Worm (Caenorhabditis elegans) whole organism, L3 larva: ENCODE data around the gene T10H4.13.
"Not testable (repeated sequence)": the region's sequence is repeated elsewhere in the genome, so short reads cannot be mapped to it uniquely, and the experiment has no call there.

Experiments used
- R02D3.7 ChIP-seq: fragments of 150-350 bp; optimal IDR thresholded peaks from 2 replicates; lab custom pipeline; 2014; ENCODE audit warnings: missing biosample characterization, missing genetic modification characterization
- ZK546.5 ChIP-seq: sonication (generic microtip); optimal IDR thresholded peaks from 2 replicates; lab custom pipeline; 2017; ENCODE audit warnings: missing biosample characterization, missing genetic modification characterization
- aly-2 ChIP-seq: fragments of 150-350 bp; optimal IDR thresholded peaks from 2 replicates; lab custom pipeline; 2014; ENCODE audit warnings: missing biosample characterization, missing genetic modification characterization
- ceh-16 ChIP-seq: sonication (generic microtip); optimal IDR thresholded peaks from 2 replicates; lab custom pipeline; 2017; ENCODE audit warnings: missing biosample characterization, missing genetic modification characterization
- ceh-28 ChIP-seq: fragments of 150-350 bp; optimal IDR thresholded peaks from 2 replicates; lab custom pipeline; 2014; ENCODE audit warnings: missing biosample characterization, missing genetic modification reagents, missing genetic modification characterization
- ceh-82 ChIP-seq: fragments of 150-350 bp; optimal IDR thresholded peaks from 2 replicates; lab custom pipeline; 2014; ENCODE audit warnings: missing biosample characterization, missing genetic modification characterization
- ceh-9 ChIP-seq: sonication (generic microtip); optimal IDR thresholded peaks from 2 replicates; lab custom pipeline; 2018; ENCODE audit warnings: missing biosample characterization, missing genetic modification characterization
- daf-12 ChIP-seq: fragments of 150-350 bp; optimal IDR thresholded peaks from 2 replicates; lab custom pipeline; 2014; ENCODE audit warnings: missing biosample characterization, missing genetic modification reagents, missing genetic modification characterization
- egl-5 ChIP-seq: fragments of 150-350 bp; optimal IDR thresholded peaks from 2 replicates; lab custom pipeline; 2017; ENCODE audit warnings: missing biosample characterization, missing genetic modification reagents, missing genetic modification characterization, inconsistent platforms
- elt-1 ChIP-seq: fragments of 150-350 bp; optimal IDR thresholded peaks from 2 replicates; lab custom pipeline; 2014; ENCODE audit warnings: missing biosample characterization, missing genetic modification characterization
- elt-3 ChIP-seq, 3 experiments: fragments of 150-350 bp in 1 of 3; sonication (generic microtip) in 2 of 3; optimal IDR thresholded peaks; 2 replicates in 2 of 3; 4 replicates in 1 of 3; lab custom pipeline; 2014 to 2017; ENCODE audit warnings: missing biosample characterization in 3 of 3, missing genetic modification characterization in 3 of 3
- eor-1 ChIP-seq, 2 experiments: fragments of 150-350 bp; optimal IDR thresholded peaks; 2 replicates each; lab custom pipeline; 2014 to 2018; ENCODE audit warnings: missing biosample characterization in 2 of 2, missing genetic modification characterization in 2 of 2
- fkh-2 ChIP-seq: fragments of 150-350 bp; optimal IDR thresholded peaks from 2 replicates; lab custom pipeline; 2014; ENCODE audit warnings: missing biosample characterization, missing genetic modification reagents, missing genetic modification characterization
- fos-1 ChIP-seq: fragments of 150-350 bp; optimal IDR thresholded peaks from 2 replicates; lab custom pipeline; 2014; ENCODE audit warnings: missing biosample characterization, missing genetic modification characterization
- hmg-11 ChIP-seq: sonication (generic microtip); optimal IDR thresholded peaks from 2 replicates; lab custom pipeline; 2016; ENCODE audit warnings: missing genetic modification characterization, missing compliant biosample characterization
- jun-1 ChIP-seq: fragments of 150-350 bp; optimal IDR thresholded peaks from 2 replicates; lab custom pipeline; 2014; ENCODE audit warnings: missing biosample characterization, missing genetic modification reagents, missing genetic modification characterization
- lin-15B ChIP-seq: fragments of 150-350 bp; optimal IDR thresholded peaks from 2 replicates; lab custom pipeline; 2014; ENCODE audit warnings: missing biosample characterization, missing genetic modification characterization
- lin-39 ChIP-seq: fragments of 150-350 bp; optimal IDR thresholded peaks from 2 replicates; lab custom pipeline; 2018; ENCODE audit warnings: missing biosample characterization, missing genetic modification reagents, missing genetic modification characterization
- lsy-12 ChIP-seq: sonication (generic microtip); optimal IDR thresholded peaks from 2 replicates; lab custom pipeline; 2016; ENCODE audit warnings: mild to moderate bottlenecking, missing genetic modification characterization, missing compliant biosample characterization
- nfya-1 ChIP-seq: sonication (generic microtip); optimal IDR thresholded peaks from 2 replicates; lab custom pipeline; 2017; ENCODE audit warnings: missing genetic modification characterization, mild to moderate bottlenecking, missing compliant biosample characterization, antibody characterized with exemption, moderate library complexity; ENCODE audit not compliant: insufficient read depth
- nhr-12 ChIP-seq: fragments of 150-350 bp; optimal IDR thresholded peaks from 2 replicates; lab custom pipeline; 2014; ENCODE audit warnings: missing biosample characterization, missing genetic modification characterization
- nhr-23 ChIP-seq: fragments of 150-350 bp; optimal IDR thresholded peaks from 2 replicates; lab custom pipeline; 2014; ENCODE audit warnings: missing biosample characterization, missing genetic modification reagents, missing genetic modification characterization
- nhr-237 ChIP-seq: fragments of 150-350 bp; optimal IDR thresholded peaks from 2 replicates; lab custom pipeline; 2014; ENCODE audit warnings: missing biosample characterization, missing genetic modification characterization
- nhr-25 ChIP-seq: sonication (generic microtip); optimal IDR thresholded peaks from 2 replicates; lab custom pipeline; 2017; ENCODE audit warnings: missing biosample characterization, missing genetic modification characterization
- nhr-76 ChIP-seq: fragments of 150-350 bp; sonication (generic microtip); optimal IDR thresholded peaks from 5 replicates; lab custom pipeline; 2014; ENCODE audit warnings: missing biosample characterization, missing genetic modification characterization
- nhr-77 ChIP-seq: fragments of 150-350 bp; optimal IDR thresholded peaks from 2 replicates; lab custom pipeline; 2014; ENCODE audit warnings: missing biosample characterization, missing genetic modification characterization
- pha-4 ChIP-seq: fragments of 150-350 bp; optimal IDR thresholded peaks from 2 replicates; lab custom pipeline; 2014; ENCODE audit warnings: missing biosample characterization, missing genetic modification reagents, missing genetic modification characterization
- pqm-1 ChIP-seq: fragments of 150-350 bp; optimal IDR thresholded peaks from 2 replicates; lab custom pipeline; 2017; ENCODE audit warnings: missing biosample characterization, missing genetic modification characterization, inconsistent platforms
- sea-2 ChIP-seq: fragments of 150-350 bp; sonication (generic microtip); optimal IDR thresholded peaks from 4 replicates; lab custom pipeline; 2014; ENCODE audit warnings: missing biosample characterization, missing genetic modification reagents, missing genetic modification characterization
- skn-1 ChIP-seq: fragments of 150-350 bp; optimal IDR thresholded peaks from 2 replicates; lab custom pipeline; 2014; ENCODE audit warnings: missing biosample characterization, missing genetic modification characterization
- snpc-4 ChIP-seq: fragments of 150-350 bp; optimal IDR thresholded peaks from 2 replicates; lab custom pipeline; 2014; ENCODE audit warnings: missing biosample characterization, missing genetic modification characterization
- tbx-2 ChIP-seq: sonication (generic microtip); optimal IDR thresholded peaks from 2 replicates; lab custom pipeline; 2016; ENCODE audit warnings: mild to moderate bottlenecking, missing genetic modification characterization, missing compliant biosample characterization
- unc-39 ChIP-seq: sonication (generic microtip); optimal IDR thresholded peaks from 4 replicates; lab custom pipeline; 2017; ENCODE audit warnings: missing biosample characterization, missing genetic modification characterization
- unc-62 ChIP-seq: fragments of 150-350 bp; sonication (generic microtip); optimal IDR thresholded peaks from 4 replicates; lab custom pipeline; 2014; ENCODE audit warnings: missing biosample characterization, missing genetic modification reagents, missing genetic modification characterization
- ztf-11 ChIP-seq: fragments of 150-350 bp; optimal IDR thresholded peaks from 2 replicates; lab custom pipeline; 2014; ENCODE audit warnings: missing biosample characterization, missing genetic modification characterization

Gene T10H4.13

DNA sequence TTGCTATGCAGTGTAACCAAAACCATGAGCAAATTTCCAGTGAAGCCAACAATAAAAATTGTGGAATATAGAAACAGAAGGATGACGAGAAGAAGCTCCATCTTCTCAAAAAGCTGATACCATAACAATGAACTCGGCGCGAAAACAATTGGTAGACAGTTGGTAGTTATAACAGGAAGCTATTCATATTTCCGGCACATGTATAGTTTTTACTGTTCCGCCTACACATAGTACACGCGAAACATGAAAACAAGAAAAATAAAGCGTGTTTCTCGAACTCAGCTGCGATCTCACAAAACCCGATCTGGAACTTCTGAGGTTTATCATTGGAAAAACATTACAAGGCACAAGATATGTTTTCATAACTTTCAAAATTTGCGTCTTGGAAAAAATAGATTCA, 8.3 kb downstream of the T10H4.13 start, which contains the start of gene srsx-37:
srsx-37 (minus strand) TSS at position 101 of the 400 bp plus-strand sequence.
- TF ChIP-seq nhr-25 (tag; lab: Kevin White, UChicago) (no peak), ceh-28 (tag; lab: Kevin White, UChicago) (no peak), lsy-12 (tag; lab: Kevin White, UChicago) (no peak), fkh-2 (tag; lab: Kevin White, UChicago) (no peak), nhr-76 (no peak), nhr-23 (tag; lab: Kevin White, UChicago) (no peak)

DNA sequence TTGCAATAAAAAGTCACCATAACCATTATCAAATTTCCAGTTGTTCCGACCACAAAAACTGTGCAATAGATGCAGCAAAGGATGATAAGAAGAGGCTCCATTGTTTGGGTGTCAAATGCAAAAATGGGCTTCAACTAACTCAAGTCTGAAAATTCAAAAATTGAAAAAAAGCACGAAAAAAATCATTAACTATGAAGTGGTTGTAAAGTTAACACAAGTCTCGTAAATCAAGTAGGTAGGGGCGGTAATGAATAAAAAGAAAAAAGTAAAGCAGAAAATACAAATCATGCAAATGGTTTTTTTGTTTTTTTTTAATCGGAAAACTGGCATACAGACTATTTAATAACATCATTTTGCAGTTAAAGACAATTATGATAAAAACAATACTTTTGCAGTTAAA, 10.6 kb downstream of the T10H4.13 start, which contains the start of gene srsx-39:
srsx-39 (minus strand) TSS at position 101 of the 400 bp plus-strand sequence.
- not testable (repeated sequence) for TF ChIP-seq nfya-1 (tag; lab: Kevin White, UChicago); sea-2 (GFP tag; lab: Kevin White, UChicago); jun-1 (tag; lab: Kevin White, UChicago)

DNA sequence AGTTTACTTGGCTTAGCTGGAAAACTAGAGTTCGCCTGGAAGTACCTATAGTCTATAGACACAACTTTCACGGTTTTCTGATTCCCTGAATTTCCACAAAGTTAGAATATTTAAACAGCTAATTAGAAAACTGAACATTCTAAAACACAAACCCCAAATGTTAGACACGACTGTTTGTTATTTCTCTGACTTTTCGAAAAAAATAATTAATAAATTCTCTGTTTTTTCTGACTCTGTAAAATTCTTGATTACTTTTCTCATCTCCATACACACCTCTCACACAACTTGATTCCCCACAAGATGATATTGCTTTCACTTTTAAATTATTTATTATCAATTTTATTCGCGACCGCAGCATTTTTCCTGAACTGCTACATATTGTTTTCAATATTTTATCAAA, 13.8 kb downstream of the T10H4.13 start, which contains the start of gene srbc-75:
srbc-75 (plus strand) TSS at position 301 of the 400 bp plus-strand sequence.
- TF ChIP-seq hmg-11 (tag; lab: Kevin White, UChicago) (no peak), unc-39 (tag; lab: Kevin White, UChicago) (no peak), nhr-77 (tag; lab: Kevin White, UChicago) (no peak)
- TF ChIP-seq, all 47 proteins: peak for 0

DNA sequence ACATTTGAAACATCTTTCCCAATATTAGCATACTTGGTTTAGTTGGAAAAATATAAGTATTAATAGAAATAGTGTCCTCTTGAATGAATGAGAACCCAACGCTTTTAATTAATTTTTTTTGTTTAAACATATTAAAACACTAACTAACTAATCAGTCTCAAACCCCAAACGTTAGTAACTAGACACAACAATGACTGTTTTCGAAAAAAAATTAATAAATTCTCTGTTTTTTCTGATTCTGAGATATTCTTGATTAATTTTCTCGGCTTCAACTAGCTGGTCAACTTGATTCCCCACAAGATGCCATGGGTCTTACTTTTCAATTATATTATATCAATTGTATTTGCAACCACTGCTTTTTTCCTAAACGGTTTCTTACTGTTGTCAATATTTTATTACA, 15.2 kb downstream of the T10H4.13 start, which contains the start of gene srbc-76:
srbc-76 (plus strand) TSS at position 301 of the 400 bp plus-strand sequence.
- TF ChIP-seq daf-12 (tag; lab: Kevin White, UChicago) (no peak), pha-4 (tag; lab: Kevin White, UChicago) (no peak), fos-1 (tag; lab: Kevin White, UChicago) (no peak), unc-62 (GFP tag; lab: Kevin White, UChicago) (no peak), hmg-11 (tag; lab: Kevin White, UChicago) (no peak), lin-15B (tag; lab: Kevin White, UChicago) (no peak), lin-39 (tag; lab: Kevin White, UChicago) (no peak), nhr-237 (tag; lab: Kevin White, UChicago) (no peak), snpc-4 (tag; lab: Kevin White, UChicago) (no peak), nhr-23 (tag; lab: Kevin White, UChicago) (no peak), jun-1 (tag; lab: Kevin White, UChicago) (no peak)

DNA sequence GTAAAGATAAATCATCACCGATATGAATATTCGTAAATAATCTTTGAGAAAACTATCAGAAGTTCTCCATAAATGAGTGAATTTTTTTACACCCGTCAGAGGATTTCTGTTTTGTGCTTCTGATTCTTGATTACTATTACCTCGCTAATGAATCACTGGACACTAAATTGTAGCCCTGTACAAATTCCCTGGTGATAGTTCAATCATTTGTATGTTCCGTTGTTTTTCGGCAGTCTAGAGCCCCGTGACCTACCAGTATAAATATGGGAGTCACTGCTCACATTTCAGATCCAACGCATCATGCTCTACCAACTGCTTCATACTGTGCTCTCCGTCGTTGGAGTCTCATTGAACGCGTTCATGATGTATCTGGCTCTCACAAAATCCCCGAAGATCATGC, 17.0 kb downstream of the T10H4.13 start, which contains the start of gene srd-28:
srd-28 (plus strand) TSS at position 301 of the 400 bp plus-strand sequence.
- not testable (repeated sequence) for TF ChIP-seq ceh-9 (tag; lab: Kevin White, UChicago); ceh-16; fkh-2 (tag; lab: Kevin White, UChicago)

DNA sequence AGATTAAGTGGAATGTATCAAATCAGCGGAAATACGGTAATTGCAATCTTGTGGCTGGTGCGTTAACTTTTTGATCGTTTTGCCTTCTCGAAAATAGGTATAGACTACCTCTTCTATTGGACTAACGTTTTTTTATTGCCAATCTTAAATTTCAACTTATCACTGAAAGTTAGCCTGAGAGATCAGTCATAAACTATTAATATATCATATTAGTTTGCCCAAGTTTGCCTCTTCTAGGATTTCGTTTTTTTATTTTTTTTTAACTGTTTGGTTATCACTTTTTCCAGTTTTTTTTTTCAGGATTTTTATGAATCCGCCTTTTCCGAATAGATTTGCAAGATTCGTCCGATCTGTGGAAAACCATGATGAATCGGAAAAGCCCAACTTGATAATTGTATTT, 22.8 kb downstream of the T10H4.13 start, which contains the start of gene kin-30:
kin-30 (plus strand) TSS at position 301 of the 400 bp plus-strand sequence.
- TF ChIP-seq aly-2 (tag; lab: Kevin White, UChicago) (no peak), sea-2 (GFP tag; lab: Kevin White, UChicago) (no peak), tbx-2 (tag; lab: Kevin White, UChicago) (no peak), hmg-11 (tag; lab: Kevin White, UChicago) (no peak), nhr-237 (tag; lab: Kevin White, UChicago) (no peak), daf-12 (tag; lab: Kevin White, UChicago) (no peak), pha-4 (tag; lab: Kevin White, UChicago) (no peak), unc-39 (tag; lab: Kevin White, UChicago) (no peak), fkh-2 (tag; lab: Kevin White, UChicago) (no peak), lin-15B (tag; lab: Kevin White, UChicago) (no peak), lin-39 (tag; lab: Kevin White, UChicago) (no peak), skn-1 (tag; lab: Kevin White, UChicago) (no peak), unc-62 (GFP tag; lab: Kevin White, UChicago) (no peak), elt-3 (tag; optimal IDR thresholded peaks at IDR 0.05; lab: Kevin White, UChicago) (no peak)
- TF ChIP-seq, all 47 proteins: peak for 0

DNA sequence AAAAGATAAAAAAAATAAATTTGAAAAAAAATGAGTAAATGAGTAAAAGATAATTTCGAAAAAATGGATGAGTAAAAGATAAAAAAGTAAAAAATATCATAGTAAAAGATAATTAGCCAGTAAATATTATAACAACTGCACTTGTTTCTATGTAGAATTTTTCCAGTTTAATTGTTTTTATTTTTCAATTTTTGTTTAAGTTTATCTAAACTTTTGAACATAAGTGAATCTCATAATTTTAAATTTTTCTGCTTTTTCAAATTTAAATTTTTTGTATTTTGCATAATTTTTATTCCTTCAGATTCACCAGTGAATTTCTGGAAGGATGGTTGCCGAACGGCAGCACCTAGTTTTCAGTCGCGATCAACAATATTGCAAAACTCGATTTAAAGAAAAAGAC, 26.0 kb downstream of the T10H4.13 start, which contains the start of gene chil-12:
chil-12 (plus strand) TSS at position 301 of the 400 bp plus-strand sequence.
- TF ChIP-seq lsy-12 (tag; lab: Kevin White, UChicago) (no peak), egl-5 (no peak), nhr-237 (tag; lab: Kevin White, UChicago) (no peak), pqm-1 (no peak), R02D3.7 (tag; lab: Kevin White, UChicago) (no peak), skn-1 (tag; lab: Kevin White, UChicago) (no peak), jun-1 (tag; lab: Kevin White, UChicago) (no peak), eor-1 (tag; optimal IDR thresholded peaks at IDR 0.05; lab: Kevin White, UChicago) (no peak), elt-1 (tag; lab: Kevin White, UChicago) (no peak), fkh-2 (tag; lab: Kevin White, UChicago) (no peak), ZK546.5 (tag; lab: Kevin White, UChicago) (no peak), aly-2 (tag; lab: Kevin White, UChicago) (no peak), nhr-12 (tag; lab: Kevin White, UChicago) (no peak), ztf-11 (tag; lab: Kevin White, UChicago) (no peak), ceh-82 (tag; lab: Kevin White, UChicago) (no peak)
